Worm (Caenorhabditis elegans) whole organism, L2 larva: ENCODE results near the gene rig-4.

Source experiments
- ZK546.5 ChIP-seq: sonication (generic microtip); optimal IDR thresholded peaks from 2 replicates; lab custom pipeline; 2017; ENCODE audit warnings: missing biosample characterization, missing genetic modification characterization
- aly-2 ChIP-seq: fragments of 150-350 bp; optimal IDR thresholded peaks from 2 replicates; lab custom pipeline; 2014; ENCODE audit warnings: missing biosample characterization, missing genetic modification characterization
- nhr-11 ChIP-seq: fragments of 150-350 bp; optimal IDR thresholded peaks from 2 replicates; lab custom pipeline; 2014; ENCODE audit warnings: missing biosample characterization, missing genetic modification characterization
- nhr-12 ChIP-seq: fragments of 150-350 bp; optimal IDR thresholded peaks from 2 replicates; lab custom pipeline; 2014; ENCODE audit warnings: missing biosample characterization, missing genetic modification characterization
- nhr-25 ChIP-seq: fragments of 150-350 bp; sonication (generic microtip); optimal IDR thresholded peaks from 3 replicates; lab custom pipeline; 2014; ENCODE audit warnings: missing biosample characterization, missing genetic modification characterization
- nhr-77 ChIP-seq: fragments of 150-350 bp; optimal IDR thresholded peaks from 2 replicates; lab custom pipeline; 2014; ENCODE audit warnings: missing biosample characterization, missing genetic modification characterization
- skn-1 ChIP-seq: sonication (generic microtip); optimal IDR thresholded peaks from 2 replicates; lab custom pipeline; 2017; ENCODE audit warnings: missing biosample characterization, missing genetic modification characterization
- ztf-1 ChIP-seq: fragments of 200-800 bp; sonication (Bioruptor generic); conservative IDR thresholded peaks from 2 replicates; pipeline ENCODE4 v1.3.6; 2022; ENCODE audit warnings: missing genetic modification characterization, missing compliant biosample characterization

- no peak for TF ChIP-seq ztf-1 (GFP tag; lab: Robert Waterston, UW)
- no peak for TF ChIP-seq nhr-77 (tag; lab: Kevin White, UChicago)
- TF ChIP-seq nhr-25 (tag; lab: Kevin White, UChicago) = no peak
- no peak for TF ChIP-seq nhr-12 (tag; lab: Kevin White, UChicago)
- TF ChIP-seq aly-2 = no peak
- no peak for TF ChIP-seq nhr-11 (tag; lab: Kevin White, UChicago)
- TF ChIP-seq skn-1 (tag; lab: Kevin White, UChicago) = no peak
- no peak for TF ChIP-seq ZK546.5 (tag; lab: Kevin White, UChicago)
Measured at ce11 chrIV:8016694-8017093, 12.8 kb upstream of the rig-4 start, which contains the start of gene elpc-4.
